5 fruit fly cellular contexts compared by ENCODE assay signal in the genomic region with DNA sequence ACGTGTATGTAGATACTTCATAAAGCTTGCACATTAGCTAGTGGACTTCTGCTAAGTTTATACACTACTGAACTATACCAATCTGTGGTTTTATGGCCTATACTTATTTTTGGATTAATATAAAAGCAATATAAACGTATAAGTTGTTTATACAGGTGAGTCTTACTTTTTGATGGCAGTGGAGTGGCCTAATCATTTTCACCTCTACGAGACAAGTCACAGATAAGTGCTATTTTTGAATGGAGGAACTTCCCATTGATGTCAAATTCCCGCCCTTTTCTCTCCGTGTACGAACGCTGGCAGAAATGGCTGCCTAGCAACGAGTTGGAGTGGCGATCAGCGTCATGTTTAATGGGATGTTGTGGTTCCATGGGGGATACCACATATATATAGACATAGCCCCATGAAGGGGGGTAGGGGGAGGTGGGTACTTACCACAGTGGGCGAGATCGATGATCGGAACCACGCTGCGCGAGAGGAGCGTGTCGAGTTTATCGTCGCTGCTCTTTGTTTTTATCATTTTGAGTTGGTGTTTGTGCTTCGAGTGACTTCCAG.
TF ChIP-seq lines count a peak whose summit lies in the region.

No protein-coding gene starts in this region.

- TF ChIP-seq CTCF in whole organism, embryonic (GFP tag; optimal IDR thresholded peaks at IDR 0.05; lab: Kevin White, UChicago) = no peak

TF ChIP-seq in whole organism, adult, 20 proteins besides CTCF, POLR2A, EP300 and RAD21:
- TF ChIP-seq CG33017 (tag; optimal IDR thresholded peaks at IDR 0.05; lab: Kevin White, UChicago) (peak; percentile 2), cnc (optimal IDR thresholded peaks at IDR 0.05; lab: Kevin White, UChicago) (no peak)

TF ChIP-seq in whole organism, embryonic, 481 proteins besides CTCF, POLR2A, EP300 and RAD21 (continues in another document):
- TF ChIP-seq CG30403 (GFP tag; optimal IDR thresholded peaks at IDR 0.05; lab: Kevin White, UChicago) (peak; percentile 37), ab (GFP tag; optimal IDR thresholded peaks at IDR 0.05; lab: Kevin White, UChicago) (no peak), CG18476 (GFP tag; optimal IDR thresholded peaks at IDR 0.05; lab: Kevin White, UChicago) (peak; percentile 11), esg (GFP tag; conservative IDR thresholded peaks at IDR 0.05; lab: Robert Waterston, UW) (no peak), CG10462 (GFP tag; optimal IDR thresholded peaks at IDR 0.05; lab: Kevin White, UChicago) (no peak), CG6175 (GFP tag; IDR thresholded peaks at IDR 0.05; lab: Robert Waterston, UW) (peak; percentile 46; the same call in 1 of the 3 replicates), ems (GFP tag; optimal IDR thresholded peaks at IDR 0.05; lab: Kevin White, UChicago) (no peak), CG43689 (GFP tag; IDR thresholded peaks at IDR 0.05; lab: Robert Waterston, UW) (no peak), Tbp (GFP tag; optimal IDR thresholded peaks at IDR 0.05; lab: Kevin White, UChicago) (no peak), en (GFP tag; optimal IDR thresholded peaks at IDR 0.05; lab: Kevin White, UChicago) (no peak), CG13424 (tag; optimal IDR thresholded peaks at IDR 0.05; lab: Kevin White, UChicago) (peak; percentile 21), ash1 (GFP tag; optimal IDR thresholded peaks at IDR 0.05; lab: Kevin White, UChicago) (no peak), jumu (GFP tag; optimal IDR thresholded peaks at IDR 0.05; lab: Kevin White, UChicago) (no peak), H2.0 (GFP tag; IDR thresholded peaks at IDR 0.05; lab: Robert Waterston, UW) (peak; percentile 18; the same call in 1 of the 2 replicates), CG3163 (GFP tag; optimal IDR thresholded peaks at IDR 0.05; lab: Kevin White, UChicago) (no peak), CG7271 (tag; optimal IDR thresholded peaks at IDR 0.05; lab: Kevin White, UChicago) (no peak), so (GFP tag; IDR thresholded peaks at IDR 0.05; lab: Robert Waterston, UW) (no peak), gce (GFP tag; IDR thresholded peaks at IDR 0.05; lab: Robert Waterston, UW) (no peak), zen (tag; optimal IDR thresholded peaks at IDR 0.05; lab: Kevin White, UChicago) (no peak), sug (tag; optimal IDR thresholded peaks at IDR 0.05; lab: Kevin White, UChicago) (no peak), CG9437 (GFP tag; optimal IDR thresholded peaks at IDR 0.05; lab: Kevin White, UChicago) (peak; percentile 10)

TF ChIP-seq in whole organism, prepupa, 60 proteins besides CTCF, POLR2A, EP300 and RAD21 (continues in another document):
- TF ChIP-seq Hr39 (GFP tag; optimal IDR thresholded peaks at IDR 0.05; lab: Kevin White, UChicago) (peak; percentile 15), eg (GFP tag; IDR thresholded peaks at IDR 0.05; lab: Robert Waterston, UW) (peak; percentile 69), svp (GFP tag; lab: Kevin White, UChicago) (peak; percentile 67), CG11762 (GFP tag; optimal IDR thresholded peaks at IDR 0.05; lab: Kevin White, UChicago; ENCODE audit: insufficient read depth) (no peak), net (GFP tag; optimal IDR thresholded peaks at IDR 0.05; lab: Kevin White, UChicago) (peak; percentile 10), Lpt (GFP tag; optimal IDR thresholded peaks at IDR 0.05; lab: Kevin White, UChicago) (no peak), acj6 (GFP tag; optimal IDR thresholded peaks at IDR 0.05; lab: Kevin White, UChicago) (peak; percentile 33), Eip93F (GFP tag; optimal IDR thresholded peaks at IDR 0.05; lab: Kevin White, UChicago) (no peak), achi (GFP tag; optimal IDR thresholded peaks at IDR 0.05; lab: Kevin White, UChicago) (peak; percentile 41), Eip75B (GFP tag; optimal IDR thresholded peaks at IDR 0.05; lab: Kevin White, UChicago) (peak; percentile 56), Sox14 (GFP tag; optimal IDR thresholded peaks at IDR 0.05; lab: Kevin White, UChicago) (peak; percentile 17), pdm3 (GFP tag; optimal IDR thresholded peaks at IDR 0.05; lab: Kevin White, UChicago) (peak; percentile 48), CG6808 (GFP tag; optimal IDR thresholded peaks at IDR 0.05; lab: Kevin White, UChicago) (peak; percentile 8), CG3919 (GFP tag; optimal IDR thresholded peaks at IDR 0.05; lab: Kevin White, UChicago) (peak; percentile 30), OdsH (GFP tag; optimal IDR thresholded peaks at IDR 0.05; lab: Kevin White, UChicago) (peak; percentile 28), CG31627 (GFP tag; optimal IDR thresholded peaks at IDR 0.05; lab: Kevin White, UChicago) (no peak), fkh (GFP tag; optimal IDR thresholded peaks at IDR 0.05; lab: Kevin White, UChicago) (peak; percentile 28), ss (GFP tag; optimal IDR thresholded peaks at IDR 0.05; lab: Kevin White, UChicago) (peak; percentile 35 to 61), Hr38 (GFP tag; optimal IDR thresholded peaks at IDR 0.05; lab: Kevin White, UChicago) (no peak), Sox102F (GFP tag; optimal IDR thresholded peaks at IDR 0.05; lab: Kevin White, UChicago) (no peak), dac (GFP tag; optimal IDR thresholded peaks at IDR 0.05; lab: Kevin White, UChicago) (no peak), Met (GFP tag; optimal IDR thresholded peaks at IDR 0.05; lab: Kevin White, UChicago) (peak; percentile 37)

TF ChIP-seq in whole organism, pupa, 21 proteins besides CTCF, POLR2A, EP300 and RAD21:
- peak; percentile 8 for TF ChIP-seq CG17806 (tag; optimal IDR thresholded peaks at IDR 0.05; lab: Kevin White, UChicago)
- peak; percentile 44 for TF ChIP-seq CG13204 (GFP tag; optimal IDR thresholded peaks at IDR 0.05; lab: Kevin White, UChicago)
- TF ChIP-seq fd96Ca (GFP tag; IDR thresholded peaks at IDR 0.05; lab: Robert Waterston, UW) = peak; percentile 48; the same call in 2 of the 3 replicates
- peak; percentile 16 for TF ChIP-seq gl (tag; optimal IDR thresholded peaks at IDR 0.05; lab: Kevin White, UChicago)
- TF ChIP-seq Ets98B (GFP tag; IDR thresholded peaks at IDR 0.05; lab: Robert Waterston, UW) = no peak
- no peak for TF ChIP-seq CG10348 (GFP tag; IDR thresholded peaks at IDR 0.05; lab: Robert Waterston, UW)
- TF ChIP-seq Pif1B (GFP tag; optimal IDR thresholded peaks at IDR 0.05; lab: Kevin White, UChicago) = no peak
- peak; percentile 13 for TF ChIP-seq Pif1A (GFP tag; optimal IDR thresholded peaks at IDR 0.05; lab: Kevin White, UChicago)
- peak; percentile 32; the same call in 1 of the 2 replicates for TF ChIP-seq CG32121 (GFP tag; IDR thresholded peaks at IDR 0.05; lab: Robert Waterston, UW)
- peak; percentile 25 for TF ChIP-seq CG8301 (tag; optimal IDR thresholded peaks at IDR 0.05; lab: Kevin White, UChicago)
- peak; percentile 37 for TF ChIP-seq CG15710 (tag; optimal IDR thresholded peaks at IDR 0.05; lab: Kevin White, UChicago)
- no peak for TF ChIP-seq D1 (tag; optimal IDR thresholded peaks at IDR 0.05; lab: Kevin White, UChicago)
- TF ChIP-seq CG14655 (GFP tag; optimal IDR thresholded peaks at IDR 0.05; lab: Kevin White, UChicago) = peak; percentile 52
- TF ChIP-seq Snoo (tag; optimal IDR thresholded peaks at IDR 0.05; lab: Kevin White, UChicago) = no peak
- TF ChIP-seq EcR (GFP tag; optimal IDR thresholded peaks at IDR 0.05; lab: Kevin White, UChicago) = peak; percentile 90
- peak; percentile 44 for TF ChIP-seq CG8159 (tag; optimal IDR thresholded peaks at IDR 0.05; lab: Kevin White, UChicago)
- no peak for TF ChIP-seq CG34367 (tag; optimal IDR thresholded peaks at IDR 0.05; lab: Kevin White, UChicago)
- TF ChIP-seq rn (GFP tag; IDR thresholded peaks at IDR 0.05; lab: Robert Waterston, UW) = no peak
- TF ChIP-seq CG9948 (tag; optimal IDR thresholded peaks at IDR 0.05; lab: Kevin White, UChicago) = no peak
TF ChIP-seq in whole organism, pupa: peak in this region for 11.

TF ChIP-seq in whole organism, wandering third instar larva, 38 proteins besides CTCF, POLR2A, EP300 and RAD21:
- no peak for TF ChIP-seq CG32264 (GFP tag; optimal IDR thresholded peaks at IDR 0.05; lab: Kevin White, UChicago)
- no peak for TF ChIP-seq lola (GFP tag; optimal IDR thresholded peaks at IDR 0.05; lab: Kevin White, UChicago)
- no peak for TF ChIP-seq h (GFP tag; optimal IDR thresholded peaks at IDR 0.05; lab: Kevin White, UChicago)
- peak in 1 of 2 experiments; percentile 18 for TF ChIP-seq foxo (GFP tag; optimal IDR thresholded peaks at IDR 0.05; lab: Kevin White, UChicago)
- no peak for TF ChIP-seq N (GFP tag; optimal IDR thresholded peaks at IDR 0.05; lab: Kevin White, UChicago)
- TF ChIP-seq Dif (GFP tag; optimal IDR thresholded peaks at IDR 0.05; lab: Kevin White, UChicago; ENCODE audit: partially characterized antibody) = no peak
- TF ChIP-seq psq (GFP tag; optimal IDR thresholded peaks at IDR 0.05; lab: Kevin White, UChicago) = no peak
- TF ChIP-seq Abd-B (GFP tag; optimal IDR thresholded peaks at IDR 0.05; lab: Kevin White, UChicago) = no peak
- no peak for TF ChIP-seq Myc (optimal IDR thresholded peaks at IDR 0.05; lab: Kevin White, UChicago)
- TF ChIP-seq Rel (GFP tag; optimal IDR thresholded peaks at IDR 0.05; lab: Kevin White, UChicago) = no peak
- peak; percentile 61 for TF ChIP-seq Rel (tag; optimal IDR thresholded peaks at IDR 0.05; lab: Kevin White, UChicago)
- TF ChIP-seq CG9705 (GFP tag; optimal IDR thresholded peaks at IDR 0.05; lab: Kevin White, UChicago) = no peak
- TF ChIP-seq GATAd (GFP tag; optimal IDR thresholded peaks at IDR 0.05; lab: Kevin White, UChicago) = no peak
- TF ChIP-seq pan (optimal IDR thresholded peaks at IDR 0.05; lab: Kevin White, UChicago) = no peak
- no peak for TF ChIP-seq Dfd (GFP tag; optimal IDR thresholded peaks at IDR 0.05; lab: Kevin White, UChicago)
- no peak for TF ChIP-seq sage (GFP tag; optimal IDR thresholded peaks at IDR 0.05; lab: Kevin White, UChicago)
- peak; percentile 27 for TF ChIP-seq fru (GFP tag; optimal IDR thresholded peaks at IDR 0.05; lab: Kevin White, UChicago)
- peak; percentile 9 for TF ChIP-seq OdsH (GFP tag; optimal IDR thresholded peaks at IDR 0.05; lab: Kevin White, UChicago)
- TF ChIP-seq dl (GFP tag; optimal IDR thresholded peaks at IDR 0.05; lab: Kevin White, UChicago; ENCODE audit: insufficient read depth in 1 of 2, partially characterized antibody in 2 of 2) = peak in 1 of 2 experiments; percentile 32
- TF ChIP-seq sv (GFP tag; optimal IDR thresholded peaks at IDR 0.05; lab: Kevin White, UChicago) = no peak
- TF ChIP-seq dsf (GFP tag; optimal IDR thresholded peaks at IDR 0.05; lab: Kevin White, UChicago; ENCODE audit: borderline replicate concordance) = no peak
TF ChIP-seq in whole organism, wandering third instar larva: peak in this region for 5.
